Worm (Caenorhabditis elegans): ENCODE measurements around the gene F53F1.3.

F53F1.3 gene

ce11 chrV:13408440-13408839 is 398 bp downstream of the F53F1.3 start:
- no peak for TF ChIP-seq lin-32 (GFP tag; optimal IDR thresholded peaks at IDR 0.05)
- TF ChIP-seq tbx-8 (GFP tag; optimal IDR thresholded peaks at IDR 0.05): no peak
- no peak for TF ChIP-seq elt-3 (tag; optimal IDR thresholded peaks at IDR 0.05)

- TF ChIP-seq mab-5 (tag; optimal IDR thresholded peaks at IDR 0.05): no peak
- TF ChIP-seq ces-1 (GFP tag; optimal IDR thresholded peaks at IDR 0.05): peak; percentile 68
These were observed 1.0 kb downstream of the F53F1.3 start for ce11 chrV:13409089-13409488.

ce11 chrV:13410688-13411087 is 2.6 kb downstream of the F53F1.3 start, which contains the start of gene F53F1.4:
TSS of gene F53F1.4 (plus strand) at chrV:13411077.
- TF ChIP-seq unc-62 (GFP tag; optimal IDR thresholded peaks at IDR 0.05) (no peak), lin-32 (GFP tag; optimal IDR thresholded peaks at IDR 0.05) (no peak), sem-2 (GFP tag; optimal IDR thresholded peaks at IDR 0.05) (no peak), unc-39 (tag; optimal IDR thresholded peaks at IDR 0.05) (no peak), mab-5 (tag; optimal IDR thresholded peaks at IDR 0.05) (no peak), flh-1 (GFP tag; optimal IDR thresholded peaks at IDR 0.05) (no peak), elt-1 (tag; optimal IDR thresholded peaks at IDR 0.05; ENCODE audit: borderline replicate concordance, insufficient read depth) (no peak), unc-120 (tag; optimal IDR thresholded peaks at IDR 0.05; ENCODE audit: poor library complexity, severe bottlenecking) (no peak), tbx-8 (GFP tag; optimal IDR thresholded peaks at IDR 0.05) (no peak), ceh-39 (tag; optimal IDR thresholded peaks at IDR 0.05) (no peak), M03D4.4 (tag; optimal IDR thresholded peaks at IDR 0.05) (no peak)

- TF ChIP-seq flh-1 (GFP tag; optimal IDR thresholded peaks at IDR 0.05) (no peak), ces-1 (GFP tag; optimal IDR thresholded peaks at IDR 0.05) (no peak), ztf-11 (tag; optimal IDR thresholded peaks at IDR 0.05) (no peak), sem-2 (GFP tag; optimal IDR thresholded peaks at IDR 0.05) (no peak), ceh-83 (GFP tag; optimal IDR thresholded peaks at IDR 0.05) (no peak), nhr-76 (tag; optimal IDR thresholded peaks at IDR 0.05) (no peak)
These were observed 3.4 kb downstream of the F53F1.3 start for ce11 chrV:13411225-13411991.

- TF ChIP-seq blmp-1 (tag; optimal IDR thresholded peaks at IDR 0.05): no peak
- no peak for TF ChIP-seq tbx-8 (GFP tag; optimal IDR thresholded peaks at IDR 0.05)
- no peak for TF ChIP-seq M03D4.4 (tag; optimal IDR thresholded peaks at IDR 0.05)
- TF ChIP-seq ceh-83 (GFP tag; optimal IDR thresholded peaks at IDR 0.05): no peak
These were observed 3.9 kb downstream of the F53F1.3 start for ce11 chrV:13411992-13412298.

- TF ChIP-seq unc-39 (tag; optimal IDR thresholded peaks at IDR 0.05): no peak
- TF ChIP-seq elt-3 (tag; optimal IDR thresholded peaks at IDR 0.05): peak; percentile 46
- no peak for TF ChIP-seq nhr-2 (tag; optimal IDR thresholded peaks at IDR 0.05)
- TF ChIP-seq ceh-39 (tag; optimal IDR thresholded peaks at IDR 0.05): no peak
- TF ChIP-seq sem-2 (GFP tag; optimal IDR thresholded peaks at IDR 0.05): no peak
- TF ChIP-seq nhr-237 (tag; optimal IDR thresholded peaks at IDR 0.05): no peak
- peak; percentile 82 for TF ChIP-seq elt-1 (tag; optimal IDR thresholded peaks at IDR 0.05; ENCODE audit: borderline replicate concordance, insufficient read depth)
- TF ChIP-seq flh-1 (GFP tag; optimal IDR thresholded peaks at IDR 0.05): no peak
- no peak for TF ChIP-seq nhr-76 (tag; optimal IDR thresholded peaks at IDR 0.05)
- TF ChIP-seq nhr-12 (tag; optimal IDR thresholded peaks at IDR 0.05): no peak
- TF ChIP-seq ces-1 (GFP tag; optimal IDR thresholded peaks at IDR 0.05): no peak
- peak; percentile 57 for TF ChIP-seq blmp-1 (tag; optimal IDR thresholded peaks at IDR 0.05)
- no peak for TF ChIP-seq lin-13 (tag; optimal IDR thresholded peaks at IDR 0.05)
- no peak for TF ChIP-seq bed-3 (GFP tag; optimal IDR thresholded peaks at IDR 0.05)
- no peak for TF ChIP-seq mab-5 (tag; optimal IDR thresholded peaks at IDR 0.05)
These were observed 5.3 kb downstream of the F53F1.3 start for ce11 chrV:13413301-13413700.

- TF ChIP-seq blmp-1 (tag; optimal IDR thresholded peaks at IDR 0.05): peak; percentile 41
- no peak for TF ChIP-seq drap-1 (GFP tag; optimal IDR thresholded peaks at IDR 0.05)
- peak; percentile 71 for TF ChIP-seq elt-1 (tag; optimal IDR thresholded peaks at IDR 0.05; ENCODE audit: borderline replicate concordance, insufficient read depth)
These were observed 6.5 kb downstream of the F53F1.3 start, which contains the start of gene cut-2 for ce11 chrV:13414585-13414984. TSS of gene cut-2 (plus strand) at chrV:13414949.

- no peak for TF ChIP-seq flh-1 (GFP tag; optimal IDR thresholded peaks at IDR 0.05)
- no peak for TF ChIP-seq tbx-8 (GFP tag; optimal IDR thresholded peaks at IDR 0.05)
- TF ChIP-seq elt-3 (tag; optimal IDR thresholded peaks at IDR 0.05): no peak
- TF ChIP-seq lin-13 (tag; optimal IDR thresholded peaks at IDR 0.05): no peak
- TF ChIP-seq M03D4.4 (tag; optimal IDR thresholded peaks at IDR 0.05): no peak
- peak; percentile 6 for TF ChIP-seq ceh-43 (GFP tag; optimal IDR thresholded peaks at IDR 0.05)
- TF ChIP-seq unc-120 (tag; optimal IDR thresholded peaks at IDR 0.05; ENCODE audit: poor library complexity, severe bottlenecking): no peak
- no peak for TF ChIP-seq hlh-1 (tag; optimal IDR thresholded peaks at IDR 0.05)
- TF ChIP-seq ceh-83 (GFP tag; optimal IDR thresholded peaks at IDR 0.05): peak; percentile 31
- no peak for TF ChIP-seq ztf-11 (tag; optimal IDR thresholded peaks at IDR 0.05)
- no peak for TF ChIP-seq pha-4 (tag; optimal IDR thresholded peaks at IDR 0.05)
- no peak for TF ChIP-seq ham-2 (GFP tag; optimal IDR thresholded peaks at IDR 0.05)
- TF ChIP-seq blmp-1 (tag; optimal IDR thresholded peaks at IDR 0.05): no peak
- TF ChIP-seq ceh-39 (tag; optimal IDR thresholded peaks at IDR 0.05): no peak
- no peak for TF ChIP-seq sptf-1 (tag; optimal IDR thresholded peaks at IDR 0.05)
These were observed 7.4 kb downstream of the F53F1.3 start for ce11 chrV:13415462-13415861.
